Worm (Caenorhabditis elegans) whole organism, late embryonic: ENCODE data around the gene T22F3.2.

ENCODE experiments used
- C38D4.7 ChIP-seq: fragments of 200-800 bp; sonication (Bioruptor generic); optimal IDR thresholded peaks from 2 replicates; lab custom pipeline; 2018; ENCODE audit warnings: mild to moderate bottlenecking, missing genetic modification characterization, moderate library complexity, missing compliant biosample characterization
- K02D7.2 ChIP-seq: sonication (generic microtip); optimal IDR thresholded peaks from 2 replicates; lab custom pipeline; 2017; ENCODE audit warnings: mild to moderate bottlenecking, missing genetic modification characterization, missing compliant biosample characterization
- Y22D7AL.16 ChIP-seq: sonication (generic microtip); optimal IDR thresholded peaks from 2 replicates; lab custom pipeline; 2016; ENCODE audit warnings: missing genetic modification characterization, missing compliant biosample characterization
- ama-1 ChIP-seq: fragments of 150-350 bp; optimal IDR thresholded peaks from 2 replicates; lab custom pipeline; 2014
- ceh-18 ChIP-seq: sonication (generic microtip); optimal IDR thresholded peaks from 2 replicates; lab custom pipeline; 2016; ENCODE audit warnings: missing genetic modification characterization, missing compliant biosample characterization
- ceh-19 ChIP-seq: fragments of 200-800 bp; sonication (Bioruptor generic); optimal IDR thresholded peaks from 2 replicates; lab custom pipeline; 2018; ENCODE audit warnings: mild to moderate bottlenecking, missing genetic modification characterization, missing compliant biosample characterization
- ceh-2 ChIP-seq: sonication (generic microtip); optimal IDR thresholded peaks from 2 replicates; lab custom pipeline; 2016; ENCODE audit warnings: missing genotype, missing genetic modification characterization, missing compliant biosample characterization
- ceh-24 ChIP-seq: sonication (generic microtip); optimal IDR thresholded peaks from 2 replicates; lab custom pipeline; 2016; ENCODE audit warnings: mild to moderate bottlenecking, missing genetic modification characterization, missing compliant biosample characterization
- ceh-31 ChIP-seq: sonication (generic microtip); optimal IDR thresholded peaks from 2 replicates; lab custom pipeline; 2016; ENCODE audit warnings: missing genetic modification characterization, missing compliant biosample characterization
- ceh-45 ChIP-seq: fragments of 200-800 bp; sonication (Bioruptor generic); IDR thresholded peaks from 2 replicates; pipeline ENCODE4 v1.3.6; 2022; ENCODE audit warnings: missing genetic modification reagents, missing genetic modification characterization, missing compliant biosample characterization
- ceh-48 ChIP-seq: sonication (generic microtip); optimal IDR thresholded peaks from 2 replicates; lab custom pipeline; 2016; ENCODE audit warnings: missing genetic modification characterization, inconsistent platforms, missing compliant biosample characterization
- ceh-9 ChIP-seq: sonication (generic microtip); optimal IDR thresholded peaks from 2 replicates; lab custom pipeline; 2016; ENCODE audit warnings: mild to moderate bottlenecking, missing genetic modification characterization, inconsistent platforms, missing compliant biosample characterization
- che-1 ChIP-seq: sonication (generic microtip); optimal IDR thresholded peaks from 2 replicates; lab custom pipeline; 2016; ENCODE audit warnings: mild to moderate bottlenecking, missing genetic modification characterization, missing compliant biosample characterization
- dve-1 ChIP-seq: sonication (generic microtip); optimal IDR thresholded peaks from 2 replicates; lab custom pipeline; 2017; ENCODE audit warnings: antibody characterized with exemption, mild to moderate bottlenecking, missing genetic modification characterization, missing compliant biosample characterization
- elt-2 ChIP-seq: sonication (generic microtip); optimal IDR thresholded peaks from 2 replicates; lab custom pipeline; 2016; ENCODE audit warnings: missing genetic modification reagents, missing genetic modification characterization, missing compliant biosample characterization
- ets-4 ChIP-seq: sonication (generic microtip); optimal IDR thresholded peaks from 2 replicates; lab custom pipeline; 2016; ENCODE audit warnings: missing genetic modification characterization, missing compliant biosample characterization
- eyg-1 ChIP-seq: sonication (generic microtip); optimal IDR thresholded peaks from 2 replicates; lab custom pipeline; 2016; ENCODE audit warnings: missing genotype, missing genetic modification characterization, missing compliant biosample characterization
- fax-1 ChIP-seq: sonication (generic microtip); optimal IDR thresholded peaks from 2 replicates; lab custom pipeline; 2016; ENCODE audit warnings: missing genotype, missing genetic modification characterization, missing compliant biosample characterization
- fkh-10 ChIP-seq: fragments of 150-350 bp; optimal IDR thresholded peaks from 2 replicates; lab custom pipeline; 2014; ENCODE audit warnings: missing biosample characterization, missing genetic modification reagents, missing genetic modification characterization
- gmeb-2 ChIP-seq: sonication (generic microtip); optimal IDR thresholded peaks from 2 replicates; lab custom pipeline; 2016; ENCODE audit warnings: missing genetic modification characterization, inconsistent platforms, missing compliant biosample characterization
- hlh-15 ChIP-seq: sonication (generic microtip); optimal IDR thresholded peaks from 2 replicates; lab custom pipeline; 2016; ENCODE audit warnings: missing genetic modification characterization, missing compliant biosample characterization
- hlh-6 ChIP-seq: sonication (generic microtip); optimal IDR thresholded peaks from 2 replicates; lab custom pipeline; 2016; ENCODE audit warnings: missing genotype, missing genetic modification characterization, missing compliant biosample characterization
- hlh-8 ChIP-seq: sonication (generic microtip); optimal IDR thresholded peaks from 2 replicates; lab custom pipeline; 2016; ENCODE audit warnings: missing genotype, missing genetic modification characterization, missing compliant biosample characterization
- lim-6 ChIP-seq: sonication (generic microtip); optimal IDR thresholded peaks from 2 replicates; lab custom pipeline; 2016; ENCODE audit warnings: missing genetic modification characterization, missing compliant biosample characterization
- nhr-232 ChIP-seq: sonication (generic microtip); optimal IDR thresholded peaks from 2 replicates; lab custom pipeline; 2016; ENCODE audit warnings: missing genetic modification characterization, missing compliant biosample characterization
- odd-2 ChIP-seq: sonication (generic microtip); optimal IDR thresholded peaks from 2 replicates; lab custom pipeline; 2017; ENCODE audit warnings: antibody characterized with exemption, mild to moderate bottlenecking, missing genetic modification characterization, missing compliant biosample characterization
- pha-4 ChIP-seq: fragments of 150-350 bp; optimal IDR thresholded peaks from 2 replicates; lab custom pipeline; 2018; ENCODE audit warnings: missing biosample characterization, missing genetic modification reagents, missing genetic modification characterization
- ref-2 ChIP-seq: sonication (generic microtip); optimal IDR thresholded peaks from 2 replicates; lab custom pipeline; 2016; ENCODE audit warnings: missing genetic modification characterization, missing compliant biosample characterization
- rnt-1 ChIP-seq: sonication (generic microtip); optimal IDR thresholded peaks from 2 replicates; lab custom pipeline; 2016; ENCODE audit warnings: missing genetic modification characterization, missing compliant biosample characterization
- sdc-2 ChIP-seq: sonication (generic microtip); optimal IDR thresholded peaks from 2 replicates; lab custom pipeline; 2016; ENCODE audit warnings: missing genotype, missing genetic modification characterization, missing compliant biosample characterization
- tbx-2 ChIP-seq: sonication (generic microtip); optimal IDR thresholded peaks from 2 replicates; lab custom pipeline; 2016; ENCODE audit warnings: missing genetic modification characterization, missing compliant biosample characterization
- tbx-7 ChIP-seq: sonication (generic microtip); optimal IDR thresholded peaks from 2 replicates; lab custom pipeline; 2016; ENCODE audit warnings: missing genotype, missing genetic modification characterization, missing compliant biosample characterization
- ttx-3 ChIP-seq: sonication (generic microtip); optimal IDR thresholded peaks from 2 replicates; lab custom pipeline; 2016; ENCODE audit warnings: missing genetic modification reagents, missing genetic modification characterization, missing compliant biosample characterization
- unc-3 ChIP-seq, 2 experiments: fragments of 200-800 bp in 1 of 2; sonication (Bioruptor generic) in 1 of 2; sonication (generic microtip) in 1 of 2; conservative IDR thresholded peaks in 1 of 2; optimal IDR thresholded peaks in 1 of 2; 2 replicates each; pipeline versions ENCODE4 v1.3.6 to Lab custom; 2016 to 2022; ENCODE audit warnings: missing compliant biosample characterization in 2 of 2, missing genetic modification characterization in 2 of 2, missing genetic modification reagents in 1 of 2
- unc-42 ChIP-seq: sonication (generic microtip); optimal IDR thresholded peaks from 2 replicates; lab custom pipeline; 2016; ENCODE audit warnings: missing genotype, missing genetic modification characterization, missing compliant biosample characterization
- unc-86 ChIP-seq: sonication (generic microtip); optimal IDR thresholded peaks from 2 replicates; lab custom pipeline; 2016; ENCODE audit warnings: missing genetic modification characterization, missing compliant biosample characterization
- zip-5 ChIP-seq: sonication (generic microtip); optimal IDR thresholded peaks from 2 replicates; lab custom pipeline; 2016; ENCODE audit warnings: missing genetic modification characterization, missing compliant biosample characterization

Gene T22F3.2

DNA sequence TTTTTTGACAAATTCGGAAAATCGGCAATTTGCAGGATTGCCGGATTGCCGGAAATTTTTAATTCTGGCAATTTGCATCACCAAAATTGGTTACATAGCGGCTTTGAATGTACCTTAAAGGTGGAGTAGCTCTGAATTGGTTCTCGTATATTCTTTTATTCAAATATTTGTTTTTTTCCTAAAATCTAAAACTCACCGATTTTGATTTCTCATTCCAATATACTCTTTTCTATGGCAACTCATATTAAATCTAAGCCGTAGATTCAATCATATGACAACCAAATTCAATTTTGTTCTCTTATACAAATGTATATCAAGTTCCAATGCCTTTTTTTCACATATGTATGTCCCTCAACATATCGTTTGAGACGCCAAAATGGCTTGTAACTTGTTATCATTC is 36.9 kb upstream of the T22F3.2 start, which contains the start of gene sri-21:
Gene sri-21, plus strand, starts transcription at position 301 of the 400 bp plus-strand sequence.
- TF ChIP-seq odd-2 (tag; lab: Kevin White, UChicago) (no peak), dve-1 (no peak), ceh-19 (GFP tag; lab: Kevin White, UChicago) (no peak), che-1 (no peak)
- TF ChIP-seq, all 69 proteins: peak for 0

DNA sequence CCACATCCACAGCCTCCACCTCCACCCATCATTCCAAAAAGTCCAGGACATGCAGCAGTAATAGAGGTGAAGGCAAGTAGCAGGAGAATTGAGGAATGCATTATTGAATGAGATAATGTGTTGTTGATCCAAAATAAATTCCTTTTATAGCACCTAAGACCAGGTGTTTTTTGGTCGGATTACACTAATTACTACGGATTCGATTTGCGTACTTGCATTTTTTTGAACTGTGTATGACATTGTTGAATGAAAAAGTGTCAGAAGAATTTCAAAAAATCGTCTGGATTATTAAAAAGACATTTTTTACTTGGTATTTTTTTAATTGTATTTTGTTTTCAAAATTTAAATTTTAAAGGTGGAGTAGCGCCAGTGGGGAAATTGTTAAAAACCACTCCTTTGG is 34.7 kb upstream of the T22F3.2 start, which contains the start of gene grl-28:
Gene grl-28, minus strand, starts transcription at position 101 of the 400 bp plus-strand sequence.
- TF ChIP-seq K02D7.2 (tag; lab: Kevin White, UChicago) (no peak), lim-6 (no peak), ceh-31 (tag; lab: Kevin White, UChicago) (no peak), che-1 (no peak), Y22D7AL.16 (tag; lab: Kevin White, UChicago) (no peak), ceh-48 (tag; lab: Kevin White, UChicago) (no peak), fax-1 (tag; lab: Kevin White, UChicago) (no peak), hlh-15 (tag; lab: Kevin White, UChicago) (no peak), pha-4 (tag; lab: Kevin White, UChicago) (no peak), eyg-1 (tag; lab: Kevin White, UChicago) (no peak), ceh-24 (tag; lab: Kevin White, UChicago) (no peak), hlh-6 (no peak), ref-2 (tag; lab: Kevin White, UChicago) (no peak), C38D4.7 (GFP tag; lab: Kevin White, UChicago) (no peak), ets-4 (no peak), ceh-45 (GFP tag; lab: Robert Waterston, UW) (no peak), hlh-8 (tag; lab: Kevin White, UChicago) (no peak), gmeb-2 (tag; lab: Kevin White, UChicago) (no peak), unc-42 (tag; lab: Kevin White, UChicago) (no peak), unc-3 (GFP tag; conservative IDR thresholded peaks at IDR 0.05; lab: Robert Waterston, UW) (no peak), unc-3 (tag; optimal IDR thresholded peaks at IDR 0.05; lab: Kevin White, UChicago) (no peak)
- TF ChIP-seq, all 69 proteins: peak for 0

DNA sequence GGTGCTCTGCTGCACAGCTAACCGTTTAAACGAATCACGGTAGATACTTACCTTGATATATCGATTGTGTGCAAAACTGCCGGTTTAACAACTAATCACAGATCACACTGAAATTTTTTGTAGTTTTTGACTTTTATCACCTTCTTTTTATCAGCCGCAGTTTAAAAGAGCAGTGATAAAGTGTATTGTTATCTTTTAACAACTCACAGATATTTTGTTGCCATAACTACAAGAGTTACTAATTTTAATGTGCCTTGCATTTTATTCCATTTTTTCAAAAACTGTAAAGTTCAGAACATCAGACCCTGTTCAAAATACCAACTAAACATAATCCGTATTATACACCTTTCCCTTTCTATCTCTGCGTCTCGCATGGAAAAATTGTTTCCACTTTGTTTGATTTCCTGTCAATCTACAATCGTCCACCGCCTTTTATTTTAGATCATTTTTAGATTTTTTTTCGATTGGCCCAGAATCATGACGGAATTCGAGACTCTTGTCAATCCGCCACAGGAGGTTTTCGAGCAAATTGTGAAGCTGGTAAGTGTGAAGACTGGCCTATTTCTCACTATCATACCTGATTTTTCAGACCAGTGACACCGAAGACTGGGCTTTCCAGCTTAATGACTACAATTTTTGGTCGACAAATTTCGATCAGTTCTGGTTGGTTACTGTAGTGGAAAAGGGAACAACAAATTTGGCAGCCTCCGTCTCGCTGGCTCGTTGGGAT is 33.5 kb upstream of the T22F3.2 start, which contains the start of gene T24A6.20:
Gene T24A6.20, plus strand, starts transcription at position 395 of the 730 bp plus-strand sequence.
- TF ChIP-seq elt-2 (tag; lab: Kevin White, UChicago) (peak; percentile 86), nhr-232 (no peak), ama-1 (lab: Kevin White, UChicago) (no peak)

DNA sequence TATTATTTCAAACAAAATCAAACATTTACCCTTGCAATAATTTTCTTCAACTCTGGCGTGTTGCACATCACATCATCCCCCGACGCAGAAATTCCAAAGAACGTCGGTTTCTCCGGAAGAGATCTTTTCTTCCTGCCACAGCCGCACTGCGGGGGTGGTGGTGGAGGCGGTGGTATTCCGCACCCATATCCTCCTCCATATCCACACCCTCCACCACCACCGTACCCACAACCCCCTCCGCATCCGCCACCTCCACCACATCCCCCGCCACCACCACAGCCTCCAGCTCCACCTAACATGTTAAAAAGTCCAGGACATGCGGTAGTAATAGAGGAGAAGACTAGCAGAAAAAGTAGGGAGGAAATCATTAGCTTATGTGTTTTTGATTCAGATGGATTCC is 31.6 kb upstream of the T22F3.2 start, which contains the start of gene grl-29:
Gene grl-29, minus strand, starts transcription at position 368 of the 400 bp plus-strand sequence.
- TF ChIP-seq unc-3 (GFP tag; conservative IDR thresholded peaks at IDR 0.05; lab: Robert Waterston, UW) = no peak
- no peak for TF ChIP-seq unc-3 (tag; optimal IDR thresholded peaks at IDR 0.05; lab: Kevin White, UChicago)
- TF ChIP-seq tbx-2 (tag; lab: Kevin White, UChicago) = no peak
- TF ChIP-seq sdc-2 (tag; lab: Kevin White, UChicago) = no peak
- TF ChIP-seq zip-5 = no peak
- TF ChIP-seq ceh-2 (tag; lab: Kevin White, UChicago) = no peak
- no peak for TF ChIP-seq nhr-232
- TF ChIP-seq hlh-8 (tag; lab: Kevin White, UChicago) = no peak
- no peak for TF ChIP-seq tbx-7 (tag; lab: Kevin White, UChicago)
- TF ChIP-seq fkh-10 (GFP tag; lab: Kevin White, UChicago) = no peak
- no peak for TF ChIP-seq unc-86
- no peak for TF ChIP-seq C38D4.7 (GFP tag; lab: Kevin White, UChicago)
- no peak for TF ChIP-seq ceh-18 (tag; lab: Kevin White, UChicago)
- TF ChIP-seq unc-42 (tag; lab: Kevin White, UChicago) = no peak
- TF ChIP-seq ceh-9 (tag; lab: Kevin White, UChicago) = no peak
- no peak for TF ChIP-seq che-1
- TF ChIP-seq rnt-1 (tag; lab: Kevin White, UChicago) = no peak
- no peak for TF ChIP-seq ttx-3 (tag; lab: Kevin White, UChicago)
- no peak for TF ChIP-seq ceh-31 (tag; lab: Kevin White, UChicago)
